Fruit fly (Drosophila melanogaster): ENCODE measurements around the gene ppk28.
A peak's percentile ranks its signal among the peaks of the same experiment; 100 is the strongest.

The ppk28 gene

dm6 chrX:16811213-16811749, 5.4 kb downstream of the ppk28 start, which contains the start of gene CG4829 (continued):
- TF ChIP-seq dmrt11E (tag; optimal IDR thresholded peaks at IDR 0.05), result peak; percentile 63
- TF ChIP-seq CG8478 (optimal IDR thresholded peaks at IDR 0.05), result no peak
- TF ChIP-seq Oaz (GFP tag; IDR thresholded peaks at IDR 0.05), result peak; percentile 81
- no peak for TF ChIP-seq chinmo (GFP tag; IDR thresholded peaks at IDR 0.05; ENCODE audit: partially characterized antibody)
- TF ChIP-seq CG18011 (GFP tag; optimal IDR thresholded peaks at IDR 0.05), result peak; percentile 52
- peak; percentile 86 for TF ChIP-seq danr (GFP tag; IDR thresholded peaks at IDR 0.05)
- peak; percentile 91 for TF ChIP-seq gem (tag; optimal IDR thresholded peaks at IDR 0.05)
- TF ChIP-seq tll (GFP tag; optimal IDR thresholded peaks at IDR 0.05), result no peak
- no peak for TF ChIP-seq fd102C (GFP tag; optimal IDR thresholded peaks at IDR 0.05)
- peak; percentile 79 for TF ChIP-seq CG12299 (tag; optimal IDR thresholded peaks at IDR 0.05)
- TF ChIP-seq inv (GFP tag; IDR thresholded peaks at IDR 0.05; ENCODE audit: partially characterized antibody), result no peak
- TF ChIP-seq ERR (GFP tag; optimal IDR thresholded peaks at IDR 0.05), result peak; percentile 74
- TF ChIP-seq pho (GFP tag; optimal IDR thresholded peaks at IDR 0.05), result peak; percentile 74
- peak; percentile 59 for TF ChIP-seq Doc2 (GFP tag; IDR thresholded peaks at IDR 0.05)
- TF ChIP-seq Hsf (GFP tag; optimal IDR thresholded peaks at IDR 0.05), result peak; percentile 86
- no peak for TF ChIP-seq ash1 (GFP tag; optimal IDR thresholded peaks at IDR 0.05)
- TF ChIP-seq CG3838 (GFP tag; optimal IDR thresholded peaks at IDR 0.05), result peak; percentile 45
- peak; percentile 79 for TF ChIP-seq Dad (GFP tag; optimal IDR thresholded peaks at IDR 0.05)
- peak; percentile 66 for TF ChIP-seq NC2β (GFP tag; optimal IDR thresholded peaks at IDR 0.05)
- peak; percentile 90 for TF ChIP-seq ATbp (GFP tag; optimal IDR thresholded peaks at IDR 0.05)
- peak; percentile 40 for TF ChIP-seq da (GFP tag; optimal IDR thresholded peaks at IDR 0.05)
- TF ChIP-seq her (GFP tag; optimal IDR thresholded peaks at IDR 0.05), result peak; percentile 86
- TF ChIP-seq CG8290 (GFP tag; optimal IDR thresholded peaks at IDR 0.05), result peak; percentile 11
- TF ChIP-seq CG8290 (tag; optimal IDR thresholded peaks at IDR 0.05), result peak in 1 of 2 experiments; percentile 97
- peak; percentile 76 for TF ChIP-seq CG15011 (GFP tag; optimal IDR thresholded peaks at IDR 0.05)
- TF ChIP-seq knrl (GFP tag; IDR thresholded peaks at IDR 0.05; ENCODE audit: partially characterized antibody), result no peak
- peak; percentile 52 for TF ChIP-seq slou (GFP tag; optimal IDR thresholded peaks at IDR 0.05)
- no peak for TF ChIP-seq Sin3A (optimal IDR thresholded peaks at IDR 0.05)
- TF ChIP-seq CG7372 (GFP tag; IDR thresholded peaks at IDR 0.05), result peak; percentile 79
- peak; percentile 87 for TF ChIP-seq mirr (GFP tag; optimal IDR thresholded peaks at IDR 0.05)
- TF ChIP-seq rib (GFP tag; IDR thresholded peaks at IDR 0.05), result peak; percentile 84
- peak; percentile 74 for TF ChIP-seq kay (GFP tag; optimal IDR thresholded peaks at IDR 0.05)
- peak; percentile 68 for TF ChIP-seq Drgx (GFP tag; IDR thresholded peaks at IDR 0.05)
- peak; percentile 81 for TF ChIP-seq CG7786 (GFP tag; optimal IDR thresholded peaks at IDR 0.05)
- peak; percentile 82 for TF ChIP-seq CG31365 (tag; optimal IDR thresholded peaks at IDR 0.05)
- TF ChIP-seq p53 (GFP tag; optimal IDR thresholded peaks at IDR 0.05), result peak; percentile 10
- TF ChIP-seq CG1529 (GFP tag; optimal IDR thresholded peaks at IDR 0.05), result peak; percentile 69
- peak; percentile 82 for TF ChIP-seq CG3281 (GFP tag; optimal IDR thresholded peaks at IDR 0.05)
- TF ChIP-seq Hand (GFP tag; optimal IDR thresholded peaks at IDR 0.05), result peak; percentile 67
- peak; percentile 65 for TF ChIP-seq E2f2 (GFP tag; IDR thresholded peaks at IDR 0.05)
- no peak for TF ChIP-seq yki (optimal IDR thresholded peaks at IDR 0.05)
- TF ChIP-seq sug (tag; optimal IDR thresholded peaks at IDR 0.05), result peak; percentile 82
- TF ChIP-seq CG8388 (GFP tag; optimal IDR thresholded peaks at IDR 0.05), result peak; percentile 79
- peak; percentile 83 for TF ChIP-seq CG4730 (GFP tag; IDR thresholded peaks at IDR 0.05)
- peak; percentile 79 for TF ChIP-seq Max (GFP tag; optimal IDR thresholded peaks at IDR 0.05)
- peak; percentile 52 for TF ChIP-seq CG33557 (GFP tag; optimal IDR thresholded peaks at IDR 0.05)
- peak; percentile 75 for TF ChIP-seq CG17568 (GFP tag; optimal IDR thresholded peaks at IDR 0.05)
- peak; percentile 68 for TF ChIP-seq CG12942 (GFP tag; optimal IDR thresholded peaks at IDR 0.05)
- TF ChIP-seq CG6813 (GFP tag; optimal IDR thresholded peaks at IDR 0.05), result peak; percentile 89
- TF ChIP-seq nau (GFP tag; optimal IDR thresholded peaks at IDR 0.05), result peak; percentile 79
- peak; percentile 77 for TF ChIP-seq ewg (GFP tag; optimal IDR thresholded peaks at IDR 0.05)

Data from whole organism, embryonic.